Worm (Caenorhabditis elegans): ENCODE measurements around the gene cyp-34A8.

Gene cyp-34A8

ce11 chrV:3953739-3954138, 13.9 kb downstream of the cyp-34A8 start, which contains the start of gene str-247:
Gene str-247, plus strand, starts transcription at chrV:3954039.
- no peak for TF ChIP-seq ces-1 (GFP tag; optimal IDR thresholded peaks at IDR 0.05)
- no peak for TF ChIP-seq lsy-2 (tag; optimal IDR thresholded peaks at IDR 0.05)
- TF ChIP-seq bed-3 (GFP tag; optimal IDR thresholded peaks at IDR 0.05), result no peak
- no peak for TF ChIP-seq mep-1 (tag; optimal IDR thresholded peaks at IDR 0.05)
- no peak for TF ChIP-seq zip-8 (tag; optimal IDR thresholded peaks at IDR 0.05)
- TF ChIP-seq mab-5 (tag; optimal IDR thresholded peaks at IDR 0.05), result no peak
- TF ChIP-seq unc-39 (tag; optimal IDR thresholded peaks at IDR 0.05), result no peak
- TF ChIP-seq flh-1 (GFP tag; optimal IDR thresholded peaks at IDR 0.05), result no peak
- TF ChIP-seq hlh-1 (tag; optimal IDR thresholded peaks at IDR 0.05), result no peak
- TF ChIP-seq nhr-2 (tag; optimal IDR thresholded peaks at IDR 0.05), result no peak
- TF ChIP-seq tbx-8 (GFP tag; optimal IDR thresholded peaks at IDR 0.05), result no peak
- no peak for TF ChIP-seq ceh-43 (GFP tag; optimal IDR thresholded peaks at IDR 0.05)
- TF ChIP-seq elt-1 (tag; optimal IDR thresholded peaks at IDR 0.05; ENCODE audit: borderline replicate concordance, insufficient read depth), result no peak
- TF ChIP-seq ham-2 (GFP tag; optimal IDR thresholded peaks at IDR 0.05), result no peak
- TF ChIP-seq lin-13 (tag; optimal IDR thresholded peaks at IDR 0.05), result no peak
- TF ChIP-seq cnd-1 (tag; optimal IDR thresholded peaks at IDR 0.05), result no peak
- TF ChIP-seq lin-32 (GFP tag; optimal IDR thresholded peaks at IDR 0.05), result no peak
- TF ChIP-seq nhr-12 (tag; optimal IDR thresholded peaks at IDR 0.05), result no peak

DNA sequence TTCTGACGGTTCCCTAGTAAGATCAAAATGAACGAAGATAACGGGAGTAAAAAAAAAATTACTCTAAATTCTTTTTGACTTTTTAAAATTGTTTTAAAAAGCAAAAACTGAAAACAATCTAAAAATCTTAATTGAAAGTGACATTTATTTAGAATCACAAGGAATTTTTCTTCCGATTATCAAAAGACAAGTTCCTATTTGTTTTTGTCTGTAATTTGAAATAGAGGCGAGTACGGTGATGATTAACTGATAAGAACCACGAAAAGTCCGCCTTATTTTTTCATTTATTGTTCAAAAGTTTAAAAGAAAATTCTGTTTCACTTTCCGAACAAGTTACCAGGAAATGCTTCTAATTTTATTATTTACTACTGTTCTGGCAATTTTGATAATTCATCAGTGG, 17.9 kb downstream of the cyp-34A8 start, which contains the start of gene dach-1:
Gene dach-1 (plus strand): TSS at position 301 of the 400 bp plus-strand sequence.
- TF ChIP-seq drap-1 (GFP tag; optimal IDR thresholded peaks at IDR 0.05) (no peak), ztf-11 (tag; optimal IDR thresholded peaks at IDR 0.05) (no peak), lsy-2 (tag; optimal IDR thresholded peaks at IDR 0.05) (no peak), flh-1 (GFP tag; optimal IDR thresholded peaks at IDR 0.05) (no peak)

ce11 chrV:3945053-3945452, 22.6 kb downstream of the cyp-34A8 start, which contains the start of gene cyp-35B3:
Gene cyp-35B3, plus strand, starts transcription at chrV:3945353.
- TF ChIP-seq ztf-11 (tag; optimal IDR thresholded peaks at IDR 0.05) (no peak), ceh-83 (GFP tag; optimal IDR thresholded peaks at IDR 0.05) (no peak), tbx-8 (GFP tag; optimal IDR thresholded peaks at IDR 0.05) (no peak), snpc-4 (tag; optimal IDR thresholded peaks at IDR 0.05) (no peak), mep-1 (tag; optimal IDR thresholded peaks at IDR 0.05) (no peak), ceh-43 (GFP tag; optimal IDR thresholded peaks at IDR 0.05) (no peak), hlh-1 (tag; optimal IDR thresholded peaks at IDR 0.05) (no peak), nhr-237 (tag; optimal IDR thresholded peaks at IDR 0.05) (no peak), elt-1 (tag; optimal IDR thresholded peaks at IDR 0.05; ENCODE audit: borderline replicate concordance, insufficient read depth) (no peak), M03D4.4 (tag; optimal IDR thresholded peaks at IDR 0.05) (no peak), unc-120 (tag; optimal IDR thresholded peaks at IDR 0.05; ENCODE audit: poor library complexity, severe bottlenecking) (no peak), cnd-1 (tag; optimal IDR thresholded peaks at IDR 0.05) (no peak), nhr-28 (tag; optimal IDR thresholded peaks at IDR 0.05) (no peak), mls-2 (tag; optimal IDR thresholded peaks at IDR 0.05) (no peak)

- TF ChIP-seq nhr-76 (tag; optimal IDR thresholded peaks at IDR 0.05) (no peak), ztf-11 (tag; optimal IDR thresholded peaks at IDR 0.05) (no peak), lsy-2 (tag; optimal IDR thresholded peaks at IDR 0.05) (no peak)
Observed at ce11 chrV:3943364-3943763, 24.3 kb downstream of the cyp-34A8 start.

DNA sequence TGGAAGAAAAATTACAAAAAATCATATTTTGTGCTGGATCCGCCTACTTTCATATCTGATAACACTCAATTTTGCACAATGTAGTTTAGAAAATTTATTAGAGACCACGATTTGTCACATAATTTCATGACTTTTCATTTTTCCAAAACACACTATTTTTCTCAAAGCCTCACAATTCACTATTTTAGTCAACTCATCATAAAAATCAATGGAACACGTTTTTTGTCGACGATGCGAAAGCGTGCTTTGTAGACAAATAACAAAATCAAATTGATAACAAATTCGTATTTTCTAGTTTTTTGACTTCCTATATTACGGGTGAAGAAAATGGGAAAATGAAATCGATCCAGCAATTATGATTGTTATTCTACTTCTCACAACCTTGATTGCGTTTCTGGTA, 25.8 kb downstream of the cyp-34A8 start, which contains the start of gene cyp-35B2:
Gene cyp-35B2 (plus strand): TSS at position 301 of the 400 bp plus-strand sequence.
- TF ChIP-seq ceh-83 (GFP tag; optimal IDR thresholded peaks at IDR 0.05), result no peak
- no peak for TF ChIP-seq cnd-1 (tag; optimal IDR thresholded peaks at IDR 0.05)

- TF ChIP-seq blmp-1 (tag; optimal IDR thresholded peaks at IDR 0.05) (no peak), tbx-8 (GFP tag; optimal IDR thresholded peaks at IDR 0.05) (no peak), nhr-237 (tag; optimal IDR thresholded peaks at IDR 0.05) (no peak), flh-1 (GFP tag; optimal IDR thresholded peaks at IDR 0.05) (no peak), nhr-76 (tag; optimal IDR thresholded peaks at IDR 0.05) (no peak), ztf-11 (tag; optimal IDR thresholded peaks at IDR 0.05) (no peak), cnd-1 (tag; optimal IDR thresholded peaks at IDR 0.05) (no peak)
Observed at ce11 chrV:3938789-3939188, 28.8 kb downstream of the cyp-34A8 start, which contains the start of gene cyp-35B1. Gene cyp-35B1, plus strand, starts transcription at chrV:3939032.

Measured in whole organism, mixed stage, embryonic.